Fruit fly (Drosophila melanogaster): ENCODE results near the gene CG8492.

dm6 chr3L:7774698-7775097 is 42.7 kb upstream of the CG8492 start:
- TF ChIP-seq CG8478 (optimal IDR thresholded peaks at IDR 0.05), result no peak
- TF ChIP-seq CTCF (optimal IDR thresholded peaks at IDR 0.05), result no peak
